Worm (Caenorhabditis elegans) whole organism, mixed stage, embryonic: ENCODE data around the gene T05G5.1.

ENCODE experiments used
- M03D4.4 ChIP-seq: sonication (generic microtip); optimal IDR thresholded peaks from 2 replicates; lab custom pipeline; 2017; ENCODE audit warnings: mild to moderate bottlenecking, missing genetic modification characterization, missing compliant biosample characterization
- bed-3 ChIP-seq: fragments of 200-800 bp; sonication (Bioruptor generic); optimal IDR thresholded peaks from 3 replicates; lab custom pipeline; 2018; ENCODE audit warnings: mild to moderate bottlenecking, missing genetic modification characterization, moderate library complexity, missing compliant biosample characterization
- blmp-1 ChIP-seq: fragments of 150-350 bp; optimal IDR thresholded peaks from 2 replicates; lab custom pipeline; 2014; ENCODE audit warnings: missing biosample characterization, missing genetic modification characterization
- ceh-39 ChIP-seq: fragments of 150-350 bp; optimal IDR thresholded peaks from 2 replicates; lab custom pipeline; 2014; ENCODE audit warnings: missing biosample characterization, missing genetic modification characterization
- ceh-43 ChIP-seq: fragments of 200-800 bp; sonication (Bioruptor generic); optimal IDR thresholded peaks from 2 replicates; lab custom pipeline; 2018; ENCODE audit warnings: mild to moderate bottlenecking, missing genetic modification characterization, moderate library complexity, missing compliant biosample characterization
- ceh-83 ChIP-seq: fragments of 200-800 bp; sonication (Bioruptor generic); optimal IDR thresholded peaks from 2 replicates; lab custom pipeline; 2018; ENCODE audit warnings: mild to moderate bottlenecking, missing genetic modification characterization, missing compliant biosample characterization
- ces-1 ChIP-seq: fragments of 150-350 bp; optimal IDR thresholded peaks from 2 replicates; lab custom pipeline; 2014; ENCODE audit warnings: missing biosample characterization, missing genetic modification reagents, missing genetic modification characterization
- cnd-1 ChIP-seq: fragments of 200-800 bp; sonication (Bioruptor generic); optimal IDR thresholded peaks from 2 replicates; lab custom pipeline; 2018; ENCODE audit warnings: mild to moderate bottlenecking, missing genetic modification characterization, missing compliant biosample characterization
- drap-1 ChIP-seq: fragments of 200-800 bp; sonication (Bioruptor generic); optimal IDR thresholded peaks from 3 replicates; lab custom pipeline; 2018; ENCODE audit warnings: mild to moderate bottlenecking, missing genetic modification characterization, missing compliant biosample characterization
- elt-1 ChIP-seq: sonication (generic microtip); optimal IDR thresholded peaks from 2 replicates; lab custom pipeline; 2017; ENCODE audit warnings: missing genetic modification characterization, mild to moderate bottlenecking, missing compliant biosample characterization, antibody characterized with exemption, moderate library complexity, borderline replicate concordance; ENCODE audit not compliant: insufficient read depth
- elt-3 ChIP-seq: fragments of 150-350 bp; optimal IDR thresholded peaks from 2 replicates; lab custom pipeline; 2014; ENCODE audit warnings: missing biosample characterization, missing genetic modification characterization
- flh-1 ChIP-seq: fragments of 200-800 bp; sonication (Bioruptor generic); optimal IDR thresholded peaks from 2 replicates; lab custom pipeline; 2018; ENCODE audit warnings: mild to moderate bottlenecking, missing genetic modification characterization, moderate library complexity, missing compliant biosample characterization
- hlh-1 ChIP-seq: fragments of 150-350 bp; optimal IDR thresholded peaks from 2 replicates; lab custom pipeline; 2014; ENCODE audit warnings: missing biosample characterization, missing genetic modification reagents, missing genetic modification characterization
- lin-13 ChIP-seq: fragments of 150-350 bp; optimal IDR thresholded peaks from 2 replicates; lab custom pipeline; 2014; ENCODE audit warnings: missing biosample characterization, missing genetic modification characterization
- lin-32 ChIP-seq: fragments of 200-800 bp; sonication (Bioruptor generic); optimal IDR thresholded peaks from 2 replicates; lab custom pipeline; 2018; ENCODE audit warnings: mild to moderate bottlenecking, missing genetic modification characterization, missing compliant biosample characterization
- lsy-2 ChIP-seq: fragments of 150-350 bp; optimal IDR thresholded peaks from 2 replicates; lab custom pipeline; 2014; ENCODE audit warnings: missing biosample characterization, missing genetic modification characterization
- mab-5 ChIP-seq: fragments of 150-350 bp; optimal IDR thresholded peaks from 2 replicates; lab custom pipeline; 2014; ENCODE audit warnings: missing biosample characterization, missing genetic modification characterization
- mls-2 ChIP-seq: sonication (generic microtip); optimal IDR thresholded peaks from 2 replicates; lab custom pipeline; 2016; ENCODE audit warnings: mild to moderate bottlenecking, missing genetic modification characterization, moderate library complexity, missing compliant biosample characterization
- nhr-12 ChIP-seq: fragments of 150-350 bp; optimal IDR thresholded peaks from 2 replicates; lab custom pipeline; 2014; ENCODE audit warnings: missing biosample characterization, missing genetic modification characterization
- nhr-28 ChIP-seq: fragments of 150-350 bp; optimal IDR thresholded peaks from 2 replicates; lab custom pipeline; 2014; ENCODE audit warnings: missing biosample characterization, missing genetic modification characterization
- nhr-76 ChIP-seq: sonication (generic microtip); optimal IDR thresholded peaks from 2 replicates; lab custom pipeline; 2017; ENCODE audit warnings: missing biosample characterization, missing genetic modification characterization
- sem-2 ChIP-seq: fragments of 200-800 bp; sonication (Bioruptor generic); optimal IDR thresholded peaks from 2 replicates; lab custom pipeline; 2018; ENCODE audit warnings: mild to moderate bottlenecking, missing genetic modification characterization, missing compliant biosample characterization
- snpc-4 ChIP-seq: fragments of 150-350 bp; optimal IDR thresholded peaks from 2 replicates; lab custom pipeline; 2014; ENCODE audit warnings: missing biosample characterization, missing genetic modification characterization
- sptf-1 ChIP-seq: sonication (generic microtip); optimal IDR thresholded peaks from 2 replicates; lab custom pipeline; 2017; ENCODE audit warnings: mild to moderate bottlenecking, missing genetic modification characterization, moderate library complexity, missing compliant biosample characterization
- tbx-8 ChIP-seq: fragments of 200-800 bp; sonication (Bioruptor generic); optimal IDR thresholded peaks from 2 replicates; lab custom pipeline; 2018; ENCODE audit warnings: mild to moderate bottlenecking, missing genetic modification characterization, moderate library complexity, missing compliant biosample characterization
- unc-120 ChIP-seq: sonication (generic microtip); optimal IDR thresholded peaks from 2 replicates; lab custom pipeline; 2017; ENCODE audit warnings: missing genetic modification characterization, missing compliant biosample characterization; ENCODE audit not compliant: poor library complexity, severe bottlenecking
- unc-62 ChIP-seq: fragments of 150-350 bp; optimal IDR thresholded peaks from 2 replicates; lab custom pipeline; 2014; ENCODE audit warnings: missing biosample characterization, missing genetic modification reagents, missing genetic modification characterization
- zip-8 ChIP-seq: fragments of 150-350 bp; optimal IDR thresholded peaks from 2 replicates; lab custom pipeline; 2014; ENCODE audit warnings: missing biosample characterization, missing genetic modification characterization
- ztf-11 ChIP-seq: fragments of 150-350 bp; optimal IDR thresholded peaks from 2 replicates; lab custom pipeline; 2014; ENCODE audit warnings: missing biosample characterization, missing genetic modification characterization

Gene T05G5.1

ce11 chrIII:9780254-9780653 is 37.1 kb upstream of the T05G5.1 start, which contains the start of gene sqv-3:
TSS of gene sqv-3 (minus strand) at chrIII:9780354.
- no peak for TF ChIP-seq nhr-28 (tag; lab: Kevin White, UChicago)
- TF ChIP-seq flh-1 (GFP tag; lab: Kevin White, UChicago): no peak
- TF ChIP-seq hlh-1: no peak
- TF ChIP-seq sptf-1 (tag; lab: Kevin White, UChicago): no peak
- no peak for TF ChIP-seq blmp-1 (tag; lab: Kevin White, UChicago)

DNA sequence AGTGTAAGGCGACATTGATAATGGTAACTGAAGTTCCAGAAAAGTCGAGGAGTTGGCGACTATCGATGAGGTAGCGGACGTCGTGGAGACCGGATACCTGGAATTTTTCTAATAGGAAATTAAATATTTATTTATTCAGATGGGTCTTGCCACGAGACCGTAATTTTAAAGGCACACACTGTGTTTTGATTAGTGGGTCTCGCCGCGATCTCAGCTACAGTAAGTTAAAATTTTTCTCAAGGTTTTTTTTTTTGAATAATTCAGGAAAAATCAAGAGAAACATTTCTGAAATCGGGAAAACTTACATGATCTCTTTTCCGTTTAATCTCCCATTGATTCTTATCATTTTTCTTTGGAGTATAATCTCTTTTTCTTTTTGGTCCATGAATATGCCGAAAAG is 35.9 kb upstream of the T05G5.1 start:
- TF ChIP-seq zip-8 (tag; lab: Kevin White, UChicago): no peak
- no peak for TF ChIP-seq flh-1 (GFP tag; lab: Kevin White, UChicago)

- TF ChIP-seq cnd-1 (tag; lab: Kevin White, UChicago) (no peak), ceh-43 (no peak), mab-5 (tag; lab: Kevin White, UChicago) (no peak), unc-120 (tag; lab: Kevin White, UChicago) (peak; percentile 20), sem-2 (GFP tag; lab: Kevin White, UChicago) (no peak), snpc-4 (tag; lab: Kevin White, UChicago) (no peak), flh-1 (GFP tag; lab: Kevin White, UChicago) (no peak), M03D4.4 (tag; lab: Kevin White, UChicago) (no peak), blmp-1 (tag; lab: Kevin White, UChicago) (no peak), ztf-11 (tag; lab: Kevin White, UChicago) (no peak), ceh-39 (tag; lab: Kevin White, UChicago) (peak; percentile 16), sptf-1 (tag; lab: Kevin White, UChicago) (no peak)
Observed at ce11 chrIII:9776323-9776722, 33.2 kb upstream of the T05G5.1 start, which contains the start of gene usp-46. TSS of gene usp-46 (plus strand) at chrIII:9776623.

DNA sequence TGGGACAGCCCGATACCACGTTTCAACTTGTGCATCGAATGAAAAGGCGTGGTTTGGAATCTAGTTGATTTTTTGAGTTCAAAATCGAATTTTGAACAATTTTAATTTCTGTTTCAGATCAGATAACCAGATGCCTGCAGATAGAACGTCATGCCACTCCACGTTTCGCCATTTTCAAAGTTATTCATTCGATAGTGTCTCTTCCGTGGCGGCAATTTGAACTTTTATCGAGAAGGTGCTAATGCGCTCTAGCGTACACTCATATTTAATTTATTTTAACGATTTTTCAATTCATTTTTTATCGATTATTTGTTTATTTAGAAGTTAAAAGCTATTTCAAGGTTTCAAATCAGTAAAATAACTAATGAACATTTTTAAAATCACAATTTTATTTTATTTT is 32.8 kb upstream of the T05G5.1 start:
- TF ChIP-seq nhr-12 (tag; lab: Kevin White, UChicago) (no peak), mls-2 (no peak), ceh-39 (tag; lab: Kevin White, UChicago) (no peak), sptf-1 (tag; lab: Kevin White, UChicago) (no peak), ceh-83 (no peak)

- TF ChIP-seq tbx-8 (GFP tag; lab: Kevin White, UChicago): no peak
- no peak for TF ChIP-seq elt-1 (tag; lab: Kevin White, UChicago)
- TF ChIP-seq ceh-39 (tag; lab: Kevin White, UChicago): no peak
- TF ChIP-seq lin-13 (tag; lab: Kevin White, UChicago): no peak
- no peak for TF ChIP-seq lsy-2 (tag; lab: Kevin White, UChicago)
- no peak for TF ChIP-seq bed-3 (GFP tag; lab: Kevin White, UChicago)
- no peak for TF ChIP-seq nhr-76 (tag; lab: Kevin White, UChicago)
- TF ChIP-seq lin-32 (GFP tag; lab: Kevin White, UChicago): no peak
- no peak for TF ChIP-seq elt-3 (tag; lab: Kevin White, UChicago)
- TF ChIP-seq zip-8 (tag; lab: Kevin White, UChicago): no peak
- TF ChIP-seq ces-1: no peak
- TF ChIP-seq ztf-11 (tag; lab: Kevin White, UChicago): no peak
- no peak for TF ChIP-seq drap-1
Observed at ce11 chrIII:9772394-9772793, 29.3 kb upstream of the T05G5.1 start.

- no peak for TF ChIP-seq sptf-1 (tag; lab: Kevin White, UChicago)
- TF ChIP-seq bed-3 (GFP tag; lab: Kevin White, UChicago): no peak
- no peak for TF ChIP-seq snpc-4 (tag; lab: Kevin White, UChicago)
- TF ChIP-seq unc-62 (GFP tag; lab: Kevin White, UChicago): no peak
- no peak for TF ChIP-seq zip-8 (tag; lab: Kevin White, UChicago)
- no peak for TF ChIP-seq ceh-83
- TF ChIP-seq unc-120 (tag; lab: Kevin White, UChicago): no peak
- TF ChIP-seq M03D4.4 (tag; lab: Kevin White, UChicago): no peak
- no peak for TF ChIP-seq lsy-2 (tag; lab: Kevin White, UChicago)
- no peak for TF ChIP-seq ces-1
- TF ChIP-seq mab-5 (tag; lab: Kevin White, UChicago): no peak
- no peak for TF ChIP-seq elt-1 (tag; lab: Kevin White, UChicago)
- TF ChIP-seq, all 35 proteins: peak for 0
Observed at ce11 chrIII:9770590-9770989, 27.5 kb upstream of the T05G5.1 start.
